Fruit fly (Drosophila melanogaster): ENCODE results near the gene CG1440.

CG1440 gene

DNA sequence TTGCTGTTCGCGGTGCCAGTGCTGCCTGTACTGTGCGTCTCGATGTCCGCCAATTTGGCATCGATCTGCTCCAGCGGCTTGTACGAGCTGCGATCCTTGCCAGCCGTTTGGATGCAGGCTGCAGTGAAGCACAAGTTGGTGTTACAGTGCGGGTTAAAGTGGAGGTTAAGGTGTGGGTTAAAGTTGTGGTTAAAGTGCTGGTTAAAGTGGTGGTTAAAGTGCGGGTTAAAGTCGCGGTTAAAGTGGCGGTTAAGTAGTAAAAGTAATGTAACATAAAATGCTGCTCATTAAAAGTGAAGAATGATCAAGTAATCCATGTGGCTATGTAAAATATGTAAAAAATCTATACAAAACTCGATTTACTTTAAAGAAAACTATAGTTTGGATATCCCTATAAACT, 15.3 kb downstream of the CG1440 start:
- no peak for TF ChIP-seq CG32121 (GFP tag; IDR thresholded peaks at IDR 0.05)
- no peak for TF ChIP-seq D1 (tag; optimal IDR thresholded peaks at IDR 0.05)
- no peak for TF ChIP-seq CG9948 (tag; optimal IDR thresholded peaks at IDR 0.05)
- TF ChIP-seq CG15710 (tag; optimal IDR thresholded peaks at IDR 0.05): no peak
- no peak for TF ChIP-seq CG8159 (tag; optimal IDR thresholded peaks at IDR 0.05)
- TF ChIP-seq Snoo (tag; optimal IDR thresholded peaks at IDR 0.05): no peak
- TF ChIP-seq Pif1A (GFP tag; optimal IDR thresholded peaks at IDR 0.05): no peak
- TF ChIP-seq CG34367 (tag; optimal IDR thresholded peaks at IDR 0.05): no peak
- TF ChIP-seq CG14655 (GFP tag; optimal IDR thresholded peaks at IDR 0.05): no peak
- no peak for TF ChIP-seq Ets98B (GFP tag; IDR thresholded peaks at IDR 0.05)
- TF ChIP-seq rn (GFP tag; IDR thresholded peaks at IDR 0.05): no peak
- TF ChIP-seq CG17806 (tag; optimal IDR thresholded peaks at IDR 0.05): no peak

- no peak for TF ChIP-seq D1 (tag; optimal IDR thresholded peaks at IDR 0.05)
- TF ChIP-seq CG14655 (GFP tag; optimal IDR thresholded peaks at IDR 0.05): peak; percentile 92
- peak; percentile 94 for TF ChIP-seq fd96Ca (GFP tag; IDR thresholded peaks at IDR 0.05)
- peak; percentile 72 for TF ChIP-seq Snoo (tag; optimal IDR thresholded peaks at IDR 0.05)
- TF ChIP-seq CG4496 (GFP tag; IDR thresholded peaks at IDR 0.05): peak; percentile 97
- no peak for TF ChIP-seq EcR (GFP tag; optimal IDR thresholded peaks at IDR 0.05)
- peak; percentile 93 for TF ChIP-seq CG34367 (tag; optimal IDR thresholded peaks at IDR 0.05)
- TF ChIP-seq CG10348 (GFP tag; IDR thresholded peaks at IDR 0.05): peak; percentile 81
- peak; percentile 94 for TF ChIP-seq CG12605 (GFP tag; IDR thresholded peaks at IDR 0.05)
- peak; percentile 86 for TF ChIP-seq Pif1B (GFP tag; optimal IDR thresholded peaks at IDR 0.05)
- peak; percentile 92 for TF ChIP-seq rn (GFP tag; IDR thresholded peaks at IDR 0.05)
- TF ChIP-seq Ets98B (GFP tag; IDR thresholded peaks at IDR 0.05): peak; percentile 94
- peak; percentile 89 for TF ChIP-seq CG8301 (tag; optimal IDR thresholded peaks at IDR 0.05)
- TF ChIP-seq CG13204 (GFP tag; optimal IDR thresholded peaks at IDR 0.05): peak; percentile 81
- TF ChIP-seq gl (tag; optimal IDR thresholded peaks at IDR 0.05): peak; percentile 86
- TF ChIP-seq CG9948 (tag; optimal IDR thresholded peaks at IDR 0.05): peak; percentile 93
- peak; percentile 93 for TF ChIP-seq CG8159 (tag; optimal IDR thresholded peaks at IDR 0.05)
- peak; percentile 93 for TF ChIP-seq CG17806 (tag; optimal IDR thresholded peaks at IDR 0.05)
- TF ChIP-seq CG15710 (tag; optimal IDR thresholded peaks at IDR 0.05): peak; percentile 94
- TF ChIP-seq Pif1A (GFP tag; optimal IDR thresholded peaks at IDR 0.05): peak; percentile 89
- peak; percentile 90 for TF ChIP-seq CG32121 (GFP tag; IDR thresholded peaks at IDR 0.05)
Measured at dm6 chrX:8455019-8455555, 18.2 kb downstream of the CG1440 start, which contains the start of gene org-1. org-1 (minus strand) TSS chrX:8455069.

DNA sequence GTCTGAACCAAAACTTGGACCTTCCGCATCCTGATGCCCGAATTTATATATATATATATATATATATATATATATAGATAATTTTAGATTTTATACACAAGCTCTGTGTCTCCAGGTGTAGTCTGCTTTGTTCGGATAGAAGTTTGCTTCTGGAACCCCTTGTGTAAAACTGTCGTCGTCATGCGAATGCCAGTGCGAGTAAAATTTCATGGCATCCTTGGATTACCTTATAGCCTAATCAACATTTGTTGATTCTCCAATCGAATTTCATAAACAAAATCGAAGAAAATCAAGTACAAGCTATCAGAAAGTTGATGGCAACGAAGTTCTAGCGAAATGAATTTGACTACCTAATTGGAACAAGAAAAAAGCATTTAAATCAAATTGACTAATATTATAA, 20.7 kb downstream of the CG1440 start, which contains the start of gene CG32713:
Gene CG32713, minus strand, starts transcription at position 101 of the 400 bp plus-strand sequence.
- TF ChIP-seq CG14655 (GFP tag; optimal IDR thresholded peaks at IDR 0.05) (no peak), CG12605 (GFP tag; IDR thresholded peaks at IDR 0.05) (no peak)

dm6 chrX:8459452-8460040, 22.7 kb downstream of the CG1440 start:
- peak; percentile 35 for TF ChIP-seq gl (tag; optimal IDR thresholded peaks at IDR 0.05)
- TF ChIP-seq CG32121 (GFP tag; IDR thresholded peaks at IDR 0.05): no peak

dm6 chrX:8460232-8460631, 23.4 kb downstream of the CG1440 start:
- TF ChIP-seq CG13204 (GFP tag; optimal IDR thresholded peaks at IDR 0.05): no peak
- no peak for TF ChIP-seq D1 (tag; optimal IDR thresholded peaks at IDR 0.05)
- no peak for TF ChIP-seq fd96Ca (GFP tag; IDR thresholded peaks at IDR 0.05)
- TF ChIP-seq gl (tag; optimal IDR thresholded peaks at IDR 0.05): no peak
- no peak for TF ChIP-seq CG8301 (tag; optimal IDR thresholded peaks at IDR 0.05)
- no peak for TF ChIP-seq CG15710 (tag; optimal IDR thresholded peaks at IDR 0.05)
- no peak for TF ChIP-seq CG32121 (GFP tag; IDR thresholded peaks at IDR 0.05)

dm6 chrX:8460686-8461085, 23.8 kb downstream of the CG1440 start, which contains the start of gene CG15347:
CG15347 (minus strand) TSS chrX:8460898.
- TF ChIP-seq CG8159 (tag; optimal IDR thresholded peaks at IDR 0.05): no peak
- no peak for TF ChIP-seq EcR (GFP tag; optimal IDR thresholded peaks at IDR 0.05)
- TF ChIP-seq CG4496 (GFP tag; IDR thresholded peaks at IDR 0.05): no peak
- TF ChIP-seq CG9948 (tag; optimal IDR thresholded peaks at IDR 0.05): no peak
- no peak for TF ChIP-seq CG34367 (tag; optimal IDR thresholded peaks at IDR 0.05)
- TF ChIP-seq CG15710 (tag; optimal IDR thresholded peaks at IDR 0.05): no peak
- no peak for TF ChIP-seq D1 (tag; optimal IDR thresholded peaks at IDR 0.05)
- TF ChIP-seq CG17806 (tag; optimal IDR thresholded peaks at IDR 0.05): no peak

DNA sequence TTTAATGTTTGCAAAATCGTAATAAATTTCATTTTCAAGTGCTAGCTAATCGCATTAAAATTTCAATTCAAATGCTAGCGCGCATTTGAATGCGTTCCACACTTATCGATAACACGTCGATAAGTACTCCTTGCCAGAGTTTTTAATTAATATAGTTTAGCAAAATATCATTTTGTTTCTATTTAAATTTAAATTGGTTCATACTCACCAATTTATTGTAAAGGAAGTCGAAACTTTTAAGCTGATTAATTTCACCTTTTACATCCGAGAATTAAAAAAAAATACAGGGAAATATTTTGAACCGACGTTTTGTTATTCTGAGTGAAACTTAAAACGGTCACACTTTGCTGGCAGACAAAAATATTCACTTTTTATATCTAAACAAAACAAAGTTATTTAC, 24.3 kb downstream of the CG1440 start, which contains the start of gene Es2:
Gene Es2, plus strand, starts transcription at position 333 of the 400 bp plus-strand sequence.
- TF ChIP-seq CG34367 (tag; optimal IDR thresholded peaks at IDR 0.05): no peak
- TF ChIP-seq D1 (tag; optimal IDR thresholded peaks at IDR 0.05): peak; percentile 1

All from whole organism, pupa.